Worm (Caenorhabditis elegans): ENCODE results near the gene srsx-17.

- no peak for TF ChIP-seq let-526 (GFP tag; IDR thresholded peaks at IDR 0.05)
- TF ChIP-seq him-1 (tag; optimal IDR thresholded peaks at IDR 0.05): no peak
- TF ChIP-seq somi-1 (GFP tag; optimal IDR thresholded peaks at IDR 0.05): no peak
- no peak for TF ChIP-seq lin-40 (tag; optimal IDR thresholded peaks at IDR 0.05)
- no peak for TF ChIP-seq ets-4 (GFP tag; optimal IDR thresholded peaks at IDR 0.05)
- no peak for TF ChIP-seq dox-1 (GFP tag; IDR thresholded peaks at IDR 0.05)
- TF ChIP-seq F49E8.2 (tag; optimal IDR thresholded peaks at IDR 0.05; ENCODE audit: insufficient read depth): no peak
- no peak for TF ChIP-seq tbx-9 (tag; optimal IDR thresholded peaks at IDR 0.05; ENCODE audit: borderline replicate concordance)
- TF ChIP-seq nfya-2 (GFP tag; IDR thresholded peaks at IDR 0.05): no peak
Observed at ce11 chrV:5936691-5937090, 9.2 kb downstream of the srsx-17 start, which contains the start of the genes M03F8.5 and M03F8.7.

Measured in whole organism, young adult.